Worm (Caenorhabditis elegans): ENCODE results near the gene hpo-36.

The hpo-36 gene

DNA sequence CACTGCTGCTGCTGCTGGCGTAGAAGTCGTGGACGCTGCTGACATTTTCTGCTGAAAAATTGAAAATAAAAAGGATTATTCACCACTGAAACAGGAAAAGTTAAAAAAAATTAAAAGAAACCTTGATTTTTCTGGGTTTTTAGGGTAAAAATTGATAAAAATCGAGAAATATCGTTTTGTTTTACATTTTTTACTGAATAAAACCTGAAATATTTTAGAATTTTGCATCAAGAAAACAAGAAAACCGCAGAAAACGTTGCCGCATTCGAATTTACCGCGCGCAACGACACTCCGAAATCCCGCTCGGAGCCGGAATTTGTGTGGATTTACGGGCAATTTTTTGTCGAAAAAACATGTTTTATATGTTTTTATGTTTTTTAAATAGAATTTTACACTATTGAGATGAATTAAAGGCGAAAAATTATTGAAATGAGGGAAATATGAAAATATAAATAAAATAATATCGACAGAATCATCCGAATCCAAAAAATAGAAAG is 20.3 kb upstream of the hpo-36 start, which contains the start of gene chk-1 (continued):
- TF ChIP-seq sox-4 (tag; optimal IDR thresholded peaks at IDR 0.05) (no peak), nhr-28 (tag; optimal IDR thresholded peaks at IDR 0.05) (no peak), lin-39 (tag; optimal IDR thresholded peaks at IDR 0.05) (peak; percentile 40), zag-1 (tag; optimal IDR thresholded peaks at IDR 0.05) (no peak), unc-86 (tag; optimal IDR thresholded peaks at IDR 0.05) (peak; percentile 26), mdl-1 (tag; optimal IDR thresholded peaks at IDR 0.05) (peak in 1 of 2 experiments; percentile 60), nhr-90 (tag; optimal IDR thresholded peaks at IDR 0.05; ENCODE audit: poor library complexity) (peak; percentile 48), nhr-84 (tag; optimal IDR thresholded peaks at IDR 0.05) (no peak), dpl-1 (GFP tag; optimal IDR thresholded peaks at IDR 0.05) (peak; percentile 92 to 96 (median 94)), F16B12.6 (tag; optimal IDR thresholded peaks at IDR 0.05) (peak; percentile 43), nhr-47 (tag; optimal IDR thresholded peaks at IDR 0.05) (peak; percentile 76), ceh-88 (GFP tag; IDR thresholded peaks at IDR 0.05) (no peak), lin-14 (GFP tag; optimal IDR thresholded peaks at IDR 0.05) (peak; percentile 86), mef-2 (tag; optimal IDR thresholded peaks at IDR 0.05) (peak; percentile 13), ceh-90 (tag; optimal IDR thresholded peaks at IDR 0.05) (no peak), grh-1 (GFP tag; IDR thresholded peaks at IDR 0.05) (peak; percentile 12; the same call in 1 of the 2 replicates), Y116A8C.19 (tag; optimal IDR thresholded peaks at IDR 0.05; ENCODE audit: borderline replicate concordance) (no peak), ces-1 (GFP tag; optimal IDR thresholded peaks at IDR 0.05) (no peak), ama-1 (optimal IDR thresholded peaks at IDR 0.05) (no peak), C04F5.9 (tag; optimal IDR thresholded peaks at IDR 0.05) (no peak), nhr-85 (tag) (peak; percentile 77), C16A3.4 (tag; optimal IDR thresholded peaks at IDR 0.05) (peak; percentile 67), nhr-71 (tag; optimal IDR thresholded peaks at IDR 0.05) (peak; percentile 77), ceh-8 (GFP tag; optimal IDR thresholded peaks at IDR 0.05) (peak; percentile 16), hlh-4 (tag; optimal IDR thresholded peaks at IDR 0.05) (no peak), efl-1 (optimal IDR thresholded peaks at IDR 0.05) (peak; percentile 61 to 94), efl-1 (GFP tag; optimal IDR thresholded peaks at IDR 0.05 in 1 of 2) (peak; percentile 94 to 99), ets-5 (GFP tag; IDR thresholded peaks at IDR 0.05) (no peak), fkh-10 (GFP tag; optimal IDR thresholded peaks at IDR 0.05) (peak; percentile 12), mab-9 (GFP tag; IDR thresholded peaks at IDR 0.05) (no peak), efl-3 (GFP tag; optimal IDR thresholded peaks at IDR 0.05) (no peak), aha-1 (tag; optimal IDR thresholded peaks at IDR 0.05) (no peak), fos-1 (tag; optimal IDR thresholded peaks at IDR 0.05) (no peak), swsn-7 (tag; optimal IDR thresholded peaks at IDR 0.05) (peak; percentile 71), fkh-4 (tag; optimal IDR thresholded peaks at IDR 0.05; ENCODE audit: borderline replicate concordance) (no peak), lin-15B (tag; optimal IDR thresholded peaks at IDR 0.05) (peak; percentile 72), unc-98 (GFP tag; IDR thresholded peaks at IDR 0.05) (no peak), elt-2 (tag; optimal IDR thresholded peaks at IDR 0.05) (no peak), lsy-2 (tag; optimal IDR thresholded peaks at IDR 0.05) (peak; percentile 66 to 83), jun-1 (tag; optimal IDR thresholded peaks at IDR 0.05) (peak; percentile 6), mep-1 (tag; optimal IDR thresholded peaks at IDR 0.05) (peak; percentile 87), ztf-4 (tag; optimal IDR thresholded peaks at IDR 0.05) (no peak), isw-1 (GFP tag; IDR thresholded peaks at IDR 0.05) (peak; percentile 25), tbx-2 (tag; optimal IDR thresholded peaks at IDR 0.05) (peak; percentile 60), tlp-1 (tag; optimal IDR thresholded peaks at IDR 0.05) (no peak), skn-1 (tag; optimal IDR thresholded peaks at IDR 0.05) (peak; percentile 88), sup-37 (GFP tag; optimal IDR thresholded peaks at IDR 0.05) (no peak), zip-4 (GFP tag; optimal IDR thresholded peaks at IDR 0.05) (no peak), pqm-1 (tag; optimal IDR thresholded peaks at IDR 0.05) (no peak), dsc-1 (tag; optimal IDR thresholded peaks at IDR 0.05) (peak; percentile 48), nhr-77 (tag; optimal IDR thresholded peaks at IDR 0.05) (peak; percentile 22), vab-15 (tag; optimal IDR thresholded peaks at IDR 0.05) (no peak), nhr-11 (tag; optimal IDR thresholded peaks at IDR 0.05) (no peak), pax-3 (tag; optimal IDR thresholded peaks at IDR 0.05) (no peak), nhr-237 (tag; optimal IDR thresholded peaks at IDR 0.05) (no peak)

All from whole organism, L1 larva.